Fruit fly (Drosophila melanogaster) whole organism, embryonic: ENCODE data around the gene CG33111.
A peak's percentile ranks its signal among the peaks of the same experiment; 100 is the strongest.

Experiments
- CG10321 ChIP-seq: fragments of 200-800 bp; sonication (Bioruptor generic); IDR thresholded peaks from 2 replicates; pipeline ENCODE4 v1.3.6; 2022; ENCODE audit warnings: missing biosample characterization, missing genetic modification characterization
- CG10462 ChIP-seq: fragments of 200-800 bp; sonication (Bioruptor generic); optimal IDR thresholded peaks from 2 replicates; lab custom pipeline; 2016; ENCODE audit warnings: missing biosample characterization, missing genetic modification characterization
- CG11093 ChIP-seq: fragments of 200-800 bp; sonication (Bioruptor generic); IDR thresholded peaks from 3 replicates; pipeline ENCODE4 v1.3.6; 2022; ENCODE audit warnings: missing biosample characterization, missing genetic modification characterization
- CG12104 ChIP-seq: fragments of 200-800 bp; sonication (Bioruptor generic); optimal IDR thresholded peaks from 3 replicates; lab custom pipeline; 2016; ENCODE audit warnings: missing biosample characterization, missing genetic modification characterization
- CG12391 ChIP-seq: fragments of 200-800 bp; sonication (Bioruptor generic); optimal IDR thresholded peaks from 3 replicates; lab custom pipeline; 2018; ENCODE audit warnings: missing biosample characterization, mild to moderate bottlenecking, missing genetic modification characterization, moderate library complexity
- CG13296 ChIP-seq: fragments of 200-800 bp; sonication (Bioruptor generic); optimal IDR thresholded peaks from 3 replicates; lab custom pipeline; 2018; ENCODE audit warnings: missing biosample characterization, mild to moderate bottlenecking, missing genetic modification characterization
- CG13424 ChIP-seq: fragments of 200-800 bp; sonication (Bioruptor generic); optimal IDR thresholded peaks from 2 replicates; lab custom pipeline; 2019; ENCODE audit warnings: missing biosample characterization, mild to moderate bottlenecking, missing genetic modification characterization, moderate library complexity
- CG15696 ChIP-seq: fragments of 200-800 bp; sonication (Bioruptor generic); optimal IDR thresholded peaks from 2 replicates; lab custom pipeline; 2019; ENCODE audit warnings: missing biosample characterization, mild to moderate bottlenecking, missing genetic modification characterization, moderate library complexity
- CG1647 ChIP-seq: fragments of 200-800 bp; sonication (Bioruptor generic); optimal IDR thresholded peaks from 3 replicates; lab custom pipeline; 2016; ENCODE audit warnings: missing biosample characterization, missing genetic modification characterization
- CG16779 ChIP-seq: fragments of 200-800 bp; sonication (Bioruptor generic); IDR thresholded peaks from 2 replicates; pipeline ENCODE4 v1.3.6; 2022; ENCODE audit warnings: missing biosample characterization, missing genetic modification characterization
- CG3065 ChIP-seq: fragments of 200-800 bp; sonication (Bioruptor generic); optimal IDR thresholded peaks from 2 replicates; lab custom pipeline; 2016; ENCODE audit warnings: missing biosample characterization, missing genetic modification characterization
- CG3847 ChIP-seq: fragments of 200-800 bp; sonication (Bioruptor generic); IDR thresholded peaks from 2 replicates; pipeline ENCODE4 v1.3.6; 2022; ENCODE audit warnings: missing biosample characterization, missing genetic modification characterization
- CG3995 ChIP-seq: fragments of 200-800 bp; sonication (Bioruptor generic); optimal IDR thresholded peaks from 3 replicates; lab custom pipeline; 2016; ENCODE audit warnings: missing biosample characterization, missing genetic modification characterization
- CG4360 ChIP-seq: fragments of 200-800 bp; sonication (Bioruptor generic); IDR thresholded peaks from 2 replicates; pipeline ENCODE4 v1.3.6; 2022; ENCODE audit warnings: missing biosample characterization, missing genetic modification characterization
- CG4707 ChIP-seq: fragments of 200-800 bp; sonication (Bioruptor generic); optimal IDR thresholded peaks from 2 replicates; lab custom pipeline; 2018; ENCODE audit warnings: missing biosample characterization, mild to moderate bottlenecking, missing genetic modification characterization, moderate library complexity
- CG6272 ChIP-seq: fragments of 200-800 bp; sonication (Bioruptor generic); IDR thresholded peaks from 2 replicates; pipeline ENCODE4 v1.3.6; 2022; ENCODE audit warnings: missing biosample characterization, missing genetic modification characterization
- CG6654 ChIP-seq: fragments of 200-800 bp; sonication (Bioruptor generic); optimal IDR thresholded peaks from 2 replicates; lab custom pipeline; 2017; ENCODE audit warnings: missing biosample characterization, mild to moderate bottlenecking, missing genetic modification characterization
- CG6689 ChIP-seq: fragments of 200-800 bp; sonication (Bioruptor generic); IDR thresholded peaks from 2 replicates; pipeline ENCODE4 v1.3.6; 2022; ENCODE audit warnings: missing biosample characterization, missing genetic modification characterization
- CG6813 ChIP-seq: fragments of 200-800 bp; sonication (Bioruptor generic); optimal IDR thresholded peaks from 2 replicates; lab custom pipeline; 2017; ENCODE audit warnings: missing biosample characterization, missing genetic modification characterization, mild to moderate bottlenecking, moderate library complexity, missing genetic modification reagents
- CG7357 ChIP-seq: fragments of 200-800 bp; sonication (Bioruptor generic); IDR thresholded peaks from 3 replicates; pipeline ENCODE4 v1.3.6; 2022; ENCODE audit warnings: missing biosample characterization, missing genetic modification characterization
- CG7928 ChIP-seq: fragments of 200-800 bp; sonication (Bioruptor generic); optimal IDR thresholded peaks from 2 replicates; lab custom pipeline; 2017; ENCODE audit warnings: missing biosample characterization, mild to moderate bottlenecking, missing genetic modification characterization
- CG8089 ChIP-seq: fragments of 200-800 bp; sonication (Bioruptor generic); optimal IDR thresholded peaks from 3 replicates; lab custom pipeline; 2016; ENCODE audit warnings: missing biosample characterization, missing genetic modification characterization
- CG8388 ChIP-seq: fragments of 200-800 bp; sonication (Bioruptor generic); optimal IDR thresholded peaks from 2 replicates; lab custom pipeline; 2019; ENCODE audit warnings: missing biosample characterization, mild to moderate bottlenecking, missing genetic modification characterization, moderate library complexity
- CG8478 ChIP-seq: fragments of >200 bp; optimal IDR thresholded peaks from 2 replicates; lab custom pipeline; 2018
- CG8924 ChIP-seq: fragments of 200-800 bp; optimal IDR thresholded peaks from 3 replicates; lab custom pipeline; 2019; ENCODE audit warnings: missing biosample characterization, mild to moderate bottlenecking, missing genetic modification characterization, moderate library complexity
- CG8944 ChIP-seq: fragments of 200-800 bp; sonication (Bioruptor generic); optimal IDR thresholded peaks from 3 replicates; lab custom pipeline; 2016; ENCODE audit warnings: missing biosample characterization, missing genetic modification characterization
- CG9876 ChIP-seq: fragments of 200-800 bp; sonication (Bioruptor generic); optimal IDR thresholded peaks from 2 replicates; lab custom pipeline; 2016; ENCODE audit warnings: missing biosample characterization, missing genetic modification characterization
- Dad ChIP-seq: fragments of 200-800 bp; sonication (Bioruptor generic); optimal IDR thresholded peaks from 3 replicates; lab custom pipeline; 2016; ENCODE audit warnings: missing biosample characterization, missing genetic modification characterization
- Drgx ChIP-seq: fragments of 200-800 bp; sonication (Bioruptor generic); IDR thresholded peaks from 2 replicates; pipeline ENCODE4 v1.3.6; 2022; ENCODE audit warnings: missing biosample characterization, missing genetic modification characterization
- Hr39 ChIP-seq: fragments of >200 bp; optimal IDR thresholded peaks from 2 replicates; lab custom pipeline; 2017
- Kr ChIP-seq: fragments of 200-800 bp; sonication (Bioruptor generic); optimal IDR thresholded peaks from 2 replicates; lab custom pipeline; 2017; ENCODE audit warnings: missing biosample characterization, mild to moderate bottlenecking, missing genetic modification characterization
- Max ChIP-seq: fragments of 200-800 bp; sonication (Bioruptor generic); optimal IDR thresholded peaks from 2 replicates; lab custom pipeline; 2016; ENCODE audit warnings: missing biosample characterization, mild to moderate bottlenecking, missing genetic modification characterization
- Scr ChIP-seq: fragments of 200-800 bp; sonication (Bioruptor generic); IDR thresholded peaks from 2 replicates; pipeline ENCODE4 v1.3.6; 2022; ENCODE audit warnings: missing biosample characterization, missing genetic modification characterization; ENCODE audit not compliant: partially characterized antibody
- Vsx1 ChIP-seq: fragments of 200-800 bp; sonication (Bioruptor generic); optimal IDR thresholded peaks from 2 replicates; lab custom pipeline; 2017; ENCODE audit warnings: missing biosample characterization, mild to moderate bottlenecking, missing genetic modification characterization, missing genetic modification reagents
- Xrp1 ChIP-seq: fragments of 200-800 bp; sonication (Bioruptor generic); IDR thresholded peaks from 2 replicates; pipeline ENCODE4 v1.3.6; 2022; ENCODE audit warnings: missing biosample characterization, missing genetic modification characterization
- br ChIP-seq: fragments of >200 bp; optimal IDR thresholded peaks from 2 replicates; lab custom pipeline; 2017
- danr ChIP-seq: fragments of 200-800 bp; sonication (Bioruptor generic); IDR thresholded peaks from 2 replicates; pipeline ENCODE4 v1.3.6; 2022; ENCODE audit warnings: missing biosample characterization, missing genetic modification characterization
- fd3F ChIP-seq: fragments of 200-800 bp; sonication (Bioruptor generic); optimal IDR thresholded peaks from 2 replicates; lab custom pipeline; 2018; ENCODE audit warnings: missing biosample characterization, mild to moderate bottlenecking, missing genetic modification characterization, moderate library complexity
- fd96Cb ChIP-seq: fragments of 200-800 bp; sonication (Bioruptor generic); optimal IDR thresholded peaks from 2 replicates; lab custom pipeline; 2018; ENCODE audit warnings: missing biosample characterization, mild to moderate bottlenecking, missing genetic modification characterization, moderate library complexity
- grn ChIP-seq: fragments of 200-800 bp; sonication (Bioruptor generic); optimal IDR thresholded peaks from 3 replicates; lab custom pipeline; 2017; ENCODE audit warnings: missing biosample characterization, missing genetic modification characterization
- mam ChIP-seq: fragments of 200-800 bp; sonication (Bioruptor generic); optimal IDR thresholded peaks from 3 replicates; lab custom pipeline; 2016; ENCODE audit warnings: missing biosample characterization, missing genetic modification characterization
- nau ChIP-seq: fragments of 200-800 bp; sonication (Bioruptor generic); optimal IDR thresholded peaks from 3 replicates; lab custom pipeline; 2017; ENCODE audit warnings: missing biosample characterization, mild to moderate bottlenecking, missing genetic modification characterization, missing genetic modification reagents
- nerfin-1 ChIP-seq: fragments of 200-800 bp; sonication (Bioruptor generic); optimal IDR thresholded peaks from 3 replicates; lab custom pipeline; 2019; ENCODE audit warnings: missing biosample characterization, mild to moderate bottlenecking, missing genetic modification characterization, moderate library complexity
- nmo ChIP-seq: fragments of 200-800 bp; sonication (Bioruptor generic); optimal IDR thresholded peaks from 2 replicates; lab custom pipeline; 2018; ENCODE audit warnings: missing biosample characterization, mild to moderate bottlenecking, missing genetic modification characterization, moderate library complexity
- odd ChIP-seq: fragments of 200-800 bp; sonication (Bioruptor generic); optimal IDR thresholded peaks from 2 replicates; lab custom pipeline; 2017; ENCODE audit warnings: missing biosample characterization, mild to moderate bottlenecking, missing genetic modification characterization
- org-1 ChIP-seq: fragments of 200-800 bp; sonication (Bioruptor generic); optimal IDR thresholded peaks from 2 replicates; lab custom pipeline; 2017; ENCODE audit warnings: missing biosample characterization, missing genetic modification characterization
- row ChIP-seq: fragments of 200-800 bp; sonication (Bioruptor generic); IDR thresholded peaks from 3 replicates; pipeline ENCODE4 v1.3.6; 2022; ENCODE audit warnings: missing biosample characterization, missing genetic modification characterization
- so ChIP-seq: fragments of 200-800 bp; sonication (Bioruptor generic); IDR thresholded peaks from 3 replicates; pipeline ENCODE4 v1.3.6; 2022; ENCODE audit warnings: missing biosample characterization, missing genetic modification characterization
- twi ChIP-seq: fragments of 200-800 bp; optimal IDR thresholded peaks from 2 replicates; lab custom pipeline; 2019; ENCODE audit warnings: missing biosample characterization, mild to moderate bottlenecking, missing genetic modification characterization, moderate library complexity

Gene CG33111

DNA sequence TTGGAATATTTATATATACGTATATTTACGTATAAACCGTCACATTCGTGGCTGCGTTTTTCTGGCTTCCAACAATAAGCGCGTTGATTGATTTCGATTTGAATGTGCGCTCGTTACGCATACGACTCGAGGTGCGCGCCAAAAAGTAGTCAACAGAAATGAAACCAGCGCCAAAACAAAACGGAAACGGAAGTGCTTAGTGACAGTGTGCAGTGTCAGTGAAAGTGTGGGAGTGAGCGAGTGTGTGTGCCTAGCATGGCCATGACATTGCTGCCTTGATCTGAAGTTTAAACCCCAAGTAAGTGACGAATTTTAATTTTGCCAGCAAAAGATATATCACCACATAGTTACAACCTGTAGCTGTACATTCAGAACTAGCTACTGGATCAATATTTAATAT, 15.4 kb downstream of the CG33111 start, which contains the start of gene CG34355 (continued):
- TF ChIP-seq CG1647 (GFP tag; lab: Kevin White, UChicago) = no peak
- no peak for TF ChIP-seq CG10462 (GFP tag; lab: Kevin White, UChicago)
- no peak for TF ChIP-seq nmo (GFP tag; lab: Kevin White, UChicago)
- TF ChIP-seq CG4707 (GFP tag; lab: Kevin White, UChicago) = peak; percentile 83
- peak; percentile 5 for TF ChIP-seq CG8089 (GFP tag; lab: Kevin White, UChicago)
- TF ChIP-seq CG12391 = peak; percentile 54
- no peak for TF ChIP-seq CG11093 (GFP tag; lab: Robert Waterston, UW)
- TF ChIP-seq odd (GFP tag; lab: Kevin White, UChicago) = peak; percentile 80
- TF ChIP-seq CG10321 (GFP tag; lab: Robert Waterston, UW) = no peak
- no peak for TF ChIP-seq so
- TF ChIP-seq org-1 (GFP tag; lab: Kevin White, UChicago) = peak; percentile 5
- TF ChIP-seq CG9876 (GFP tag; lab: Kevin White, UChicago) = no peak
- no peak for TF ChIP-seq Vsx1 (GFP tag; lab: Kevin White, UChicago)
- no peak for TF ChIP-seq CG4360 (GFP tag; lab: Robert Waterston, UW)

- TF ChIP-seq CG6272 (GFP tag; lab: Robert Waterston, UW) (no peak), CG3995 (GFP tag; lab: Kevin White, UChicago) (no peak), Dad (GFP tag; lab: Kevin White, UChicago) (no peak), CG6654 (GFP tag; lab: Kevin White, UChicago) (no peak), nau (no peak), CG9876 (GFP tag; lab: Kevin White, UChicago) (no peak), CG8944 (GFP tag; lab: Kevin White, UChicago) (no peak), grn (GFP tag; lab: Kevin White, UChicago) (no peak), CG6689 (0 out of 2 replicates have a peak, but pooled peaks have one; percentile 12), CG3847 (GFP tag; lab: Robert Waterston, UW) (no peak), mam (no peak), Drgx (GFP tag; lab: Robert Waterston, UW) (peak; percentile 43; the same call in 1 of the 2 replicates), Xrp1 (GFP tag; lab: Robert Waterston, UW) (peak; percentile 13; the same call in 1 of the 2 replicates), fd96Cb (tag; lab: Kevin White, UChicago) (no peak), row (peak; percentile 46; the same call in 2 of the 3 replicates), CG3065 (GFP tag; lab: Kevin White, UChicago) (no peak), nerfin-1 (no peak)
Measured at dm6 chr3R:23791491-23791890, 27.5 kb downstream of the CG33111 start.

- TF ChIP-seq Hr39 (lab: Kevin White, UChicago) = no peak
- TF ChIP-seq CG13296 (GFP tag; lab: Kevin White, UChicago) = no peak
- TF ChIP-seq CG6813 (GFP tag; lab: Kevin White, UChicago) = no peak
- TF ChIP-seq CG12104 = no peak
- TF ChIP-seq CG7357 (GFP tag; lab: Robert Waterston, UW) = no peak
- TF ChIP-seq CG15696 (tag; lab: Kevin White, UChicago) = peak; percentile 43
- no peak for TF ChIP-seq CG8924
- TF ChIP-seq CG7928 (GFP tag; lab: Kevin White, UChicago) = no peak
- no peak for TF ChIP-seq CG8388 (GFP tag; lab: Kevin White, UChicago)
- TF ChIP-seq CG16779 (GFP tag; lab: Robert Waterston, UW) = no peak
- no peak for TF ChIP-seq Scr
- peak; percentile 77 for TF ChIP-seq Kr (GFP tag; lab: Kevin White, UChicago)
- no peak for TF ChIP-seq Vsx1 (GFP tag; lab: Kevin White, UChicago)
- TF ChIP-seq Xrp1 (GFP tag; lab: Robert Waterston, UW) = 0 out of 2 replicates have a peak, but pooled peaks have one; percentile 15
- no peak for TF ChIP-seq CG8478 (lab: Kevin White, UChicago)
- TF ChIP-seq fd3F = no peak
- TF ChIP-seq danr = no peak
- TF ChIP-seq CG13424 (tag; lab: Kevin White, UChicago) = no peak
- TF ChIP-seq twi (tag; lab: Kevin White, UChicago) = peak; percentile 93
- TF ChIP-seq nmo (GFP tag; lab: Kevin White, UChicago) = no peak
- no peak for TF ChIP-seq Dad (GFP tag; lab: Kevin White, UChicago)
- TF ChIP-seq Max = no peak
- TF ChIP-seq CG6689 = no peak
- TF ChIP-seq br (lab: Kevin White, UChicago) = no peak
Measured at dm6 chr3R:23790483-23791175, 28.4 kb downstream of the CG33111 start.
